Comparison of ENCODE assay signal across 1 fruit fly cellular context in the genomic region with DNA sequence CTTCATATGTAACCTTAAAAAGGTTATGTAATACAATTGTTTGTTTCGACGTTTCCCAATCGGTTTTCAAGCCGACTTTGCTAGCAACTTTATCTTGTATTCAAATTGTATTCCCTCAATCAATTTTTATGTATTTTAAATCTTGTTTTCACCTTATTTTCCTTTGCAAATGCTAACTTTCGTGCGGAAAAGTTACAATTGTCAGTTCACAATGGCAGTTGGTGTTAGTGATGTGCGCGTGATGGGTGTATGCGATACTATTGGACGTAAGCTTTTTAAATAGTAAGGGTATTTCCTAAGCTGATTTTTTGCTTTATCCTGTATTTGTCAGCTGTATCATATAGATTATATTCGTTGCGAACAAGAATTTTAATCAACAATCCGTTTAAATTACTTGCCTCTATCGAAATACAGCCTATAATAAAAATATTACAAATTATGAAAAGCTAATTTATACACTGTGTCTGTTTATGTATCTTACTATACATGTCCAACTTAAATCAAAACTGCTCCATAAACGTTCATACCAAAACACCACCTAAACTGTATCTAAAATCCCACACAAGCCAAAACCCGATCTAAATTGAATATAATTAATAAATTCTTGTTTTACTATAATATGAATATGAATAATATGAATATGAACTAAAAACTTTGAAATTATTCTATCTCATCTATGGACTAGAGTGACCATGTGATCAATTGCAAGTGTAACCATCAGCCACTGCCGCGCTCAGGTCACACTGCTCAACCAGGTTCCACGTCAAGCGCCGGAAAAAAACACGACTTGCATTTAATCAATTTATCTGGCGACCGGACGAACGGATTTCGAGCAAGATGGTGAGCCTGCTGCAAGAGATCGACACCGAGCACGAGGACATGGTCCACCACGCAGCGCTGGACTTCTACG.
TF ChIP-seq lines count a peak whose summit lies in the region.

TSS of gene ATPsynCF6 (minus strand) at position 236 of the 910 bp plus-strand sequence.
TSS of gene Sec13 (plus strand) at position 450 of the 910 bp plus-strand sequence.

TF ChIP-seq in whole organism, embryonic, 481 proteins besides CTCF, POLR2A, EP300 and RAD21 (continued from another document and continues in another):
- no peak for TF ChIP-seq gcm (GFP tag; optimal IDR thresholded peaks at IDR 0.05; lab: Kevin White, UChicago)
- no peak for TF ChIP-seq CG3065 (GFP tag; optimal IDR thresholded peaks at IDR 0.05; lab: Kevin White, UChicago)
- peak; percentile 77 for TF ChIP-seq slbo (GFP tag; IDR thresholded peaks at IDR 0.05; lab: Robert Waterston, UW)
- TF ChIP-seq pho (GFP tag; optimal IDR thresholded peaks at IDR 0.05; lab: Kevin White, UChicago) = no peak
- TF ChIP-seq cwo (GFP tag; optimal IDR thresholded peaks at IDR 0.05; lab: Kevin White, UChicago) = peak; percentile 33
- no peak for TF ChIP-seq gcm2 (GFP tag; optimal IDR thresholded peaks at IDR 0.05; lab: Kevin White, UChicago)
- no peak for TF ChIP-seq schlank (tag; optimal IDR thresholded peaks at IDR 0.05; lab: Kevin White, UChicago)
- no peak for TF ChIP-seq nau (GFP tag; optimal IDR thresholded peaks at IDR 0.05; lab: Kevin White, UChicago)
- 0 out of 2 replicates have a peak, but pooled peaks have one; percentile 13 for TF ChIP-seq CG8765 (GFP tag; IDR thresholded peaks at IDR 0.05; lab: Robert Waterston, UW)
- no peak for TF ChIP-seq pita (GFP tag; optimal IDR thresholded peaks at IDR 0.05; lab: Kevin White, UChicago)
- no peak for TF ChIP-seq ac (GFP tag; optimal IDR thresholded peaks at IDR 0.05; lab: Kevin White, UChicago)
- TF ChIP-seq gt (GFP tag; IDR thresholded peaks at IDR 0.05; lab: Robert Waterston, UW) = no peak
- no peak for TF ChIP-seq D (optimal IDR thresholded peaks at IDR 0.05; lab: Kevin White, UChicago)
- peak; percentile 45 for TF ChIP-seq D (GFP tag; optimal IDR thresholded peaks at IDR 0.05; lab: Kevin White, UChicago)
- peak; percentile 64 for TF ChIP-seq Xrp1 (GFP tag; IDR thresholded peaks at IDR 0.05; lab: Robert Waterston, UW)
- TF ChIP-seq sens-2 (GFP tag; IDR thresholded peaks at IDR 0.05; lab: Robert Waterston, UW) = no peak
- no peak for TF ChIP-seq pan (optimal IDR thresholded peaks at IDR 0.05; lab: Kevin White, UChicago)
- TF ChIP-seq pan (GFP tag; optimal IDR thresholded peaks at IDR 0.05 in 1 of 2, IDR thresholded peaks at IDR 0.05 in 1 of 2) = peak in 1 of 2 experiments; percentile 74
- 0 out of 2 replicates have a peak, but pooled peaks have one; percentile 29 for TF ChIP-seq HLH3B (GFP tag; IDR thresholded peaks at IDR 0.05; lab: Robert Waterston, UW)
- TF ChIP-seq CG15514 (GFP tag; optimal IDR thresholded peaks at IDR 0.05; lab: Kevin White, UChicago) = peak; percentile 53
- no peak for TF ChIP-seq CG7357 (GFP tag; IDR thresholded peaks at IDR 0.05; lab: Robert Waterston, UW)
- no peak for TF ChIP-seq emc (GFP tag; optimal IDR thresholded peaks at IDR 0.05; lab: Kevin White, UChicago)
- TF ChIP-seq CG6175 (GFP tag; IDR thresholded peaks at IDR 0.05; lab: Robert Waterston, UW) = no peak
- TF ChIP-seq CG4820 (GFP tag; optimal IDR thresholded peaks at IDR 0.05; lab: Kevin White, UChicago) = peak; percentile 71
- peak; percentile 17; the same call in 1 of the 2 replicates for TF ChIP-seq CG32772 (GFP tag; IDR thresholded peaks at IDR 0.05; lab: Robert Waterston, UW)
- peak; percentile 20; the same call in 1 of the 2 replicates for TF ChIP-seq ap (GFP tag; IDR thresholded peaks at IDR 0.05; lab: Robert Waterston, UW)
- TF ChIP-seq Mad (GFP tag; optimal IDR thresholded peaks at IDR 0.05; lab: Kevin White, UChicago) = no peak
- TF ChIP-seq aop (GFP tag; IDR thresholded peaks at IDR 0.05; lab: Robert Waterston, UW) = no peak
- TF ChIP-seq CG17568 (GFP tag; optimal IDR thresholded peaks at IDR 0.05; lab: Kevin White, UChicago) = no peak
- no peak for TF ChIP-seq Atf3 (GFP tag; optimal IDR thresholded peaks at IDR 0.05; lab: Kevin White, UChicago)
- no peak for TF ChIP-seq Bteb2 (GFP tag; optimal IDR thresholded peaks at IDR 0.05; lab: Kevin White, UChicago)
- TF ChIP-seq CG8478 (optimal IDR thresholded peaks at IDR 0.05; lab: Kevin White, UChicago) = no peak
- no peak for TF ChIP-seq jigr1 (GFP tag; IDR thresholded peaks at IDR 0.05; lab: Robert Waterston, UW)
- peak; percentile 33 for TF ChIP-seq CG8944 (GFP tag; optimal IDR thresholded peaks at IDR 0.05; lab: Kevin White, UChicago)
- peak; percentile 69 for TF ChIP-seq D19A (tag; optimal IDR thresholded peaks at IDR 0.05; lab: Kevin White, UChicago)
- no peak for TF ChIP-seq yki (optimal IDR thresholded peaks at IDR 0.05; lab: Kevin White, UChicago)
- TF ChIP-seq zfh2 (GFP tag; optimal IDR thresholded peaks at IDR 0.05; lab: Kevin White, UChicago) = peak; percentile 31
- TF ChIP-seq CG10959 (GFP tag; IDR thresholded peaks at IDR 0.05; lab: Robert Waterston, UW) = no peak
- no peak for TF ChIP-seq Lhr (GFP tag; optimal IDR thresholded peaks at IDR 0.05; lab: Kevin White, UChicago)
- peak; percentile 18; the same call in 2 of the 3 replicates for TF ChIP-seq B-H1 (GFP tag; IDR thresholded peaks at IDR 0.05; lab: Robert Waterston, UW)
- TF ChIP-seq H2.0 (GFP tag; IDR thresholded peaks at IDR 0.05; lab: Robert Waterston, UW) = peak; percentile 55
- TF ChIP-seq onecut (GFP tag; IDR thresholded peaks at IDR 0.05; lab: Robert Waterston, UW) = no peak
- peak; percentile 47 for TF ChIP-seq seq (GFP tag; IDR thresholded peaks at IDR 0.05; lab: Robert Waterston, UW)
- peak; percentile 55 for TF ChIP-seq CG15696 (tag; optimal IDR thresholded peaks at IDR 0.05; lab: Kevin White, UChicago)
- TF ChIP-seq z (GFP tag; IDR thresholded peaks at IDR 0.05; lab: Robert Waterston, UW) = no peak
- TF ChIP-seq CG7271 (tag; optimal IDR thresholded peaks at IDR 0.05; lab: Kevin White, UChicago) = no peak
- peak; percentile 21 for TF ChIP-seq Side (GFP tag; optimal IDR thresholded peaks at IDR 0.05; lab: Kevin White, UChicago)
- no peak for TF ChIP-seq psq (GFP tag; optimal IDR thresholded peaks at IDR 0.05; lab: Kevin White, UChicago)
- no peak for TF ChIP-seq sc (optimal IDR thresholded peaks at IDR 0.05; lab: Kevin White, UChicago)
- TF ChIP-seq sc (GFP tag; optimal IDR thresholded peaks at IDR 0.05; lab: Kevin White, UChicago) = no peak
- peak; percentile 2 for TF ChIP-seq NK7.1 (GFP tag; optimal IDR thresholded peaks at IDR 0.05; lab: Kevin White, UChicago)
- peak; percentile 82 for TF ChIP-seq YL-1 (GFP tag; optimal IDR thresholded peaks at IDR 0.05; lab: Kevin White, UChicago)
- no peak for TF ChIP-seq Jarid2 (GFP tag; optimal IDR thresholded peaks at IDR 0.05; lab: Kevin White, UChicago)
- TF ChIP-seq klu (GFP tag; IDR thresholded peaks at IDR 0.05; lab: Robert Waterston, UW) = peak; percentile 46; the same call in 1 of the 2 replicates
- TF ChIP-seq CG1647 (GFP tag; optimal IDR thresholded peaks at IDR 0.05; lab: Kevin White, UChicago) = no peak
- TF ChIP-seq her (GFP tag; optimal IDR thresholded peaks at IDR 0.05; lab: Kevin White, UChicago) = peak; percentile 10
- no peak for TF ChIP-seq Hmx (GFP tag; optimal IDR thresholded peaks at IDR 0.05; lab: Kevin White, UChicago)
- TF ChIP-seq sr (GFP tag; IDR thresholded peaks at IDR 0.05; lab: Robert Waterston, UW) = no peak
- peak; percentile 44 for TF ChIP-seq Fer1 (GFP tag; optimal IDR thresholded peaks at IDR 0.05; lab: Kevin White, UChicago)
- TF ChIP-seq CG8089 (GFP tag; optimal IDR thresholded peaks at IDR 0.05; lab: Kevin White, UChicago) = no peak
- peak; percentile 78 for TF ChIP-seq Rfx (GFP tag; IDR thresholded peaks at IDR 0.05; lab: Robert Waterston, UW)
- TF ChIP-seq repo (GFP tag; optimal IDR thresholded peaks at IDR 0.05; lab: Kevin White, UChicago) = no peak
- no peak for TF ChIP-seq CG6683 (GFP tag; optimal IDR thresholded peaks at IDR 0.05; lab: Kevin White, UChicago)
- no peak for TF ChIP-seq CG7745 (tag; optimal IDR thresholded peaks at IDR 0.05; lab: Kevin White, UChicago)
- TF ChIP-seq btn (GFP tag; optimal IDR thresholded peaks at IDR 0.05; lab: Kevin White, UChicago) = no peak
- TF ChIP-seq CG11560 (tag; IDR thresholded peaks at IDR 0.05; lab: Robert Waterston, UW) = no peak
- peak; percentile 57 for TF ChIP-seq tin (GFP tag; optimal IDR thresholded peaks at IDR 0.05; lab: Kevin White, UChicago)
- no peak for TF ChIP-seq Antp (GFP tag; optimal IDR thresholded peaks at IDR 0.05; lab: Kevin White, UChicago)
- peak; percentile 37 for TF ChIP-seq exex (tag; optimal IDR thresholded peaks at IDR 0.05; lab: Kevin White, UChicago)
- peak; percentile 100 for TF ChIP-seq CG2712 (tag; optimal IDR thresholded peaks at IDR 0.05; lab: Kevin White, UChicago)
- TF ChIP-seq Hey (tag; optimal IDR thresholded peaks at IDR 0.05; lab: Kevin White, UChicago) = no peak
- peak; percentile 42; the same call in 1 of the 2 replicates for TF ChIP-seq Drgx (GFP tag; IDR thresholded peaks at IDR 0.05; lab: Robert Waterston, UW)
- TF ChIP-seq kay (GFP tag; optimal IDR thresholded peaks at IDR 0.05; lab: Kevin White, UChicago) = peak; percentile 1
- peak; percentile 46 for TF ChIP-seq unpg (GFP tag; optimal IDR thresholded peaks at IDR 0.05; lab: Kevin White, UChicago)
- TF ChIP-seq CG10267 (tag; optimal IDR thresholded peaks at IDR 0.05; lab: Kevin White, UChicago) = peak; percentile 56
- no peak for TF ChIP-seq crol (GFP tag; IDR thresholded peaks at IDR 0.05; lab: Robert Waterston, UW)
- no peak for TF ChIP-seq CG5953 (GFP tag; IDR thresholded peaks at IDR 0.05; lab: Robert Waterston, UW)
- no peak for TF ChIP-seq cg (GFP tag; optimal IDR thresholded peaks at IDR 0.05; lab: Kevin White, UChicago)
- no peak for TF ChIP-seq CG1529 (GFP tag; optimal IDR thresholded peaks at IDR 0.05; lab: Kevin White, UChicago)
- TF ChIP-seq CG8290 (GFP tag; optimal IDR thresholded peaks at IDR 0.05; lab: Kevin White, UChicago) = peak; percentile 22
- peak; percentile 2 to 19 for TF ChIP-seq CG8290 (tag; optimal IDR thresholded peaks at IDR 0.05; lab: Kevin White, UChicago)
- TF ChIP-seq Myb (GFP tag; optimal IDR thresholded peaks at IDR 0.05; lab: Kevin White, UChicago) = peak; percentile 13
- TF ChIP-seq CG16815 (GFP tag; optimal IDR thresholded peaks at IDR 0.05; lab: Kevin White, UChicago) = no peak
- no peak for TF ChIP-seq abd-A (tag; optimal IDR thresholded peaks at IDR 0.05; lab: Kevin White, UChicago)
- TF ChIP-seq twi (tag; optimal IDR thresholded peaks at IDR 0.05; lab: Kevin White, UChicago) = peak; percentile 28
- no peak for TF ChIP-seq ash1 (GFP tag; optimal IDR thresholded peaks at IDR 0.05; lab: Kevin White, UChicago)
- no peak for TF ChIP-seq Ravus (GFP tag; IDR thresholded peaks at IDR 0.05; lab: Robert Waterston, UW)
- TF ChIP-seq CG12942 (GFP tag; optimal IDR thresholded peaks at IDR 0.05; lab: Kevin White, UChicago) = peak; percentile 7
- TF ChIP-seq fd3F (GFP tag; optimal IDR thresholded peaks at IDR 0.05; lab: Kevin White, UChicago) = no peak
- peak; percentile 28 for TF ChIP-seq PHDP (tag; optimal IDR thresholded peaks at IDR 0.05; lab: Kevin White, UChicago)
- peak; percentile 87 for TF ChIP-seq BEAF-32 (GFP tag; optimal IDR thresholded peaks at IDR 0.05; lab: Kevin White, UChicago)
- no peak for TF ChIP-seq CG3163 (GFP tag; optimal IDR thresholded peaks at IDR 0.05; lab: Kevin White, UChicago)
- TF ChIP-seq H15 (GFP tag; IDR thresholded peaks at IDR 0.05; lab: Robert Waterston, UW) = peak; percentile 44; the same call in 1 of the 3 replicates
- peak; percentile 34; the same call in 1 of the 2 replicates for TF ChIP-seq CG3847 (GFP tag; IDR thresholded peaks at IDR 0.05; lab: Robert Waterston, UW)
- peak; percentile 38 for TF ChIP-seq CG18619 (GFP tag; optimal IDR thresholded peaks at IDR 0.05; lab: Kevin White, UChicago)
- peak; percentile 58 for TF ChIP-seq tap (tag; optimal IDR thresholded peaks at IDR 0.05; lab: Kevin White, UChicago)
- TF ChIP-seq CG30403 (GFP tag; optimal IDR thresholded peaks at IDR 0.05; lab: Kevin White, UChicago) = peak; percentile 69
- TF ChIP-seq Six4 (GFP tag; optimal IDR thresholded peaks at IDR 0.05; lab: Kevin White, UChicago) = peak; percentile 34
- TF ChIP-seq bigmax (GFP tag; optimal IDR thresholded peaks at IDR 0.05; lab: Kevin White, UChicago) = peak; percentile 85
- peak; percentile 42; the same call in 1 of the 2 replicates for TF ChIP-seq al (GFP tag; IDR thresholded peaks at IDR 0.05; lab: Robert Waterston, UW)
- peak; percentile 68 for TF ChIP-seq nmo (GFP tag; optimal IDR thresholded peaks at IDR 0.05; lab: Kevin White, UChicago)
- TF ChIP-seq hbn (GFP tag; IDR thresholded peaks at IDR 0.05; lab: Robert Waterston, UW; ENCODE audit: partially characterized antibody) = peak; percentile 85
- TF ChIP-seq CG14860 (GFP tag; IDR thresholded peaks at IDR 0.05; lab: Robert Waterston, UW; ENCODE audit: partially characterized antibody) = peak; percentile 87
- no peak for TF ChIP-seq oc (tag; optimal IDR thresholded peaks at IDR 0.05; lab: Kevin White, UChicago)
- TF ChIP-seq lab (GFP tag; optimal IDR thresholded peaks at IDR 0.05; lab: Kevin White, UChicago) = peak; percentile 49
- peak; percentile 7 for TF ChIP-seq dmrt11E (tag; optimal IDR thresholded peaks at IDR 0.05; lab: Kevin White, UChicago)
- TF ChIP-seq grau (tag; optimal IDR thresholded peaks at IDR 0.05; lab: Kevin White, UChicago) = peak; percentile 52
- no peak for TF ChIP-seq CG33557 (GFP tag; optimal IDR thresholded peaks at IDR 0.05; lab: Kevin White, UChicago)
- no peak for TF ChIP-seq CG11398 (GFP tag; optimal IDR thresholded peaks at IDR 0.05; lab: Kevin White, UChicago)
- TF ChIP-seq kah (GFP tag; optimal IDR thresholded peaks at IDR 0.05; lab: Kevin White, UChicago) = no peak
- no peak for TF ChIP-seq CHES-1-like (GFP tag; optimal IDR thresholded peaks at IDR 0.05; lab: Kevin White, UChicago)
- TF ChIP-seq bcd (GFP tag; optimal IDR thresholded peaks at IDR 0.05; lab: Kevin White, UChicago) = peak; percentile 54
- TF ChIP-seq CG6254 (GFP tag; optimal IDR thresholded peaks at IDR 0.05; lab: Kevin White, UChicago) = no peak
- TF ChIP-seq sens (GFP tag; lab: Kevin White, UChicago) = peak; percentile 92
- no peak for TF ChIP-seq CG7786 (GFP tag; optimal IDR thresholded peaks at IDR 0.05; lab: Kevin White, UChicago)
- TF ChIP-seq CG12155 (GFP tag; optimal IDR thresholded peaks at IDR 0.05; lab: Kevin White, UChicago) = peak; percentile 20
- TF ChIP-seq D19B (GFP tag; optimal IDR thresholded peaks at IDR 0.05; lab: Kevin White, UChicago) = peak; percentile 40
- TF ChIP-seq mam (GFP tag; optimal IDR thresholded peaks at IDR 0.05; lab: Kevin White, UChicago) = peak; percentile 39
- TF ChIP-seq fd64A (GFP tag; optimal IDR thresholded peaks at IDR 0.05; lab: Kevin White, UChicago) = no peak
- peak; percentile 9 for TF ChIP-seq CG10654 (GFP tag; optimal IDR thresholded peaks at IDR 0.05; lab: Kevin White, UChicago)
- TF ChIP-seq gsb-n (tag; optimal IDR thresholded peaks at IDR 0.05; lab: Kevin White, UChicago) = peak; percentile 19
- peak; percentile 22; the same call in 1 of the 2 replicates for TF ChIP-seq CG4730 (GFP tag; IDR thresholded peaks at IDR 0.05; lab: Robert Waterston, UW)
